Worm (Caenorhabditis elegans) whole organism, L4 larva: Measurements from ENCODE around the gene C42D4.13.

Source experiments
- R02D3.7 ChIP-seq: fragments of 150-350 bp; sonication (generic microtip); optimal IDR thresholded peaks from 3 replicates; lab custom pipeline; 2014; ENCODE audit warnings: missing biosample characterization, missing genetic modification characterization
- ZK546.5 ChIP-seq, 2 experiments: sonication (generic microtip); optimal IDR thresholded peaks; 2 replicates each; lab custom pipeline; 2017; ENCODE audit warnings: missing biosample characterization in 2 of 2, missing genetic modification characterization in 2 of 2
- ceh-82 ChIP-seq: sonication (generic microtip); optimal IDR thresholded peaks from 2 replicates; lab custom pipeline; 2017; ENCODE audit warnings: missing biosample characterization, missing genetic modification characterization
- egl-27 ChIP-seq: sonication (generic microtip); optimal IDR thresholded peaks from 3 replicates; lab custom pipeline; 2017; ENCODE audit warnings: missing biosample characterization, missing genetic modification reagents, missing genetic modification characterization
- fos-1 ChIP-seq: fragments of 150-350 bp; optimal IDR thresholded peaks from 2 replicates; lab custom pipeline; 2014; ENCODE audit warnings: missing biosample characterization, missing genetic modification characterization
- lin-39 ChIP-seq: fragments of 150-350 bp; optimal IDR thresholded peaks from 2 replicates; lab custom pipeline; 2014; ENCODE audit warnings: missing biosample characterization, missing genetic modification reagents, missing genetic modification characterization
- nhr-76 ChIP-seq: fragments of 150-350 bp; optimal IDR thresholded peaks from 2 replicates; lab custom pipeline; 2014; ENCODE audit warnings: missing biosample characterization, missing genetic modification characterization
- nhr-77 ChIP-seq: fragments of 150-350 bp; optimal IDR thresholded peaks from 2 replicates; lab custom pipeline; 2014; ENCODE audit warnings: missing biosample characterization, missing genetic modification characterization
- tag-97 ChIP-seq: fragments of 200-800 bp; sonication (Bioruptor generic); IDR thresholded peaks from 2 replicates; pipeline ENCODE4 v1.3.6; 2022; ENCODE audit warnings: missing genetic modification characterization, missing compliant biosample characterization
- zag-1 ChIP-seq: fragments of 150-350 bp; optimal IDR thresholded peaks from 2 replicates; lab custom pipeline; 2014; ENCODE audit warnings: missing biosample characterization, missing genetic modification characterization
- zfp-3 ChIP-seq: fragments of 200-800 bp; sonication (Bioruptor generic); conservative IDR thresholded peaks from 2 replicates; pipeline ENCODE4 v1.3.6; 2022; ENCODE audit warnings: missing genetic modification reagents, missing genetic modification characterization, missing compliant biosample characterization
- ztf-11 ChIP-seq: fragments of 150-350 bp; optimal IDR thresholded peaks from 2 replicates; lab custom pipeline; 2014; ENCODE audit warnings: missing biosample characterization, missing genetic modification characterization

ce11 chrIV:7188528-7189422 lies 845 bp upstream of the C42D4.13 start, which contains the start of gene srlf-7:
- TF ChIP-seq ZK546.5 (tag; optimal IDR thresholded peaks at IDR 0.05; lab: Kevin White, UChicago) (no peak), fos-1 (peak; percentile 52), lin-39 (tag; lab: Kevin White, UChicago) (no peak), egl-27 (no peak), nhr-77 (tag; lab: Kevin White, UChicago) (peak; percentile 95), ceh-82 (tag; lab: Kevin White, UChicago) (no peak), nhr-76 (tag; lab: Kevin White, UChicago) (no peak), zfp-3 (GFP tag; lab: Robert Waterston, UW) (no peak), zag-1 (tag; lab: Kevin White, UChicago) (no peak), ztf-11 (tag; lab: Kevin White, UChicago) (no peak), R02D3.7 (tag; lab: Kevin White, UChicago) (no peak), tag-97 (GFP tag; lab: Robert Waterston, UW) (no peak)
